Fruit fly (Drosophila melanogaster): Measurements from ENCODE around the gene GstD9.
A peak's percentile ranks its signal among the peaks of the same experiment; 100 is the strongest.

Gene GstD9

dm6 chr3R:12408160-12408559 lies 40.8 kb upstream of the GstD9 start, which contains the start of gene CG5196 (continued):
- TF ChIP-seq chm (GFP tag; IDR thresholded peaks at IDR 0.05) (peak; percentile 43; the same call in 1 of the 2 replicates), CoRest (tag; optimal IDR thresholded peaks at IDR 0.05) (peak; percentile 5), CG3065 (GFP tag; optimal IDR thresholded peaks at IDR 0.05) (no peak), Bgb (GFP tag; IDR thresholded peaks at IDR 0.05; ENCODE audit: partially characterized antibody) (peak; percentile 84), Doc3 (GFP tag; IDR thresholded peaks at IDR 0.05; ENCODE audit: partially characterized antibody) (peak; percentile 49; the same call in 2 of the 3 replicates), tin (GFP tag; optimal IDR thresholded peaks at IDR 0.05) (no peak), Lim3 (GFP tag; IDR thresholded peaks at IDR 0.05) (no peak), tll (GFP tag; optimal IDR thresholded peaks at IDR 0.05) (no peak), lola (GFP tag; optimal IDR thresholded peaks at IDR 0.05) (no peak), psq (GFP tag; optimal IDR thresholded peaks at IDR 0.05) (no peak), row (GFP tag; IDR thresholded peaks at IDR 0.05) (peak; percentile 74), CG7963 (GFP tag; IDR thresholded peaks at IDR 0.05; ENCODE audit: partially characterized antibody) (peak; percentile 55; the same call in 2 of the 3 replicates), CG10366 (GFP tag; IDR thresholded peaks at IDR 0.05) (no peak), kay (GFP tag; optimal IDR thresholded peaks at IDR 0.05) (no peak), Awh (GFP tag; IDR thresholded peaks at IDR 0.05) (no peak), seq (GFP tag; IDR thresholded peaks at IDR 0.05) (no peak), disco-r (GFP tag; optimal IDR thresholded peaks at IDR 0.05) (no peak), CG11398 (GFP tag; optimal IDR thresholded peaks at IDR 0.05) (no peak), CG14667 (GFP tag; IDR thresholded peaks at IDR 0.05) (no peak), bab2 (GFP tag; optimal IDR thresholded peaks at IDR 0.05) (no peak), Rfx (GFP tag; IDR thresholded peaks at IDR 0.05) (peak; percentile 26; the same call in 1 of the 2 replicates), Hr51 (GFP tag; optimal IDR thresholded peaks at IDR 0.05) (no peak), CG13287 (GFP tag; IDR thresholded peaks at IDR 0.05; ENCODE audit: partially characterized antibody) (peak; percentile 84), CG3281 (GFP tag; optimal IDR thresholded peaks at IDR 0.05) (no peak), hth (optimal IDR thresholded peaks at IDR 0.05) (no peak), CG2116 (GFP tag; optimal IDR thresholded peaks at IDR 0.05) (peak; percentile 73), CG2712 (tag; optimal IDR thresholded peaks at IDR 0.05) (peak; percentile 48), MESR4 (GFP tag; optimal IDR thresholded peaks at IDR 0.05) (peak; percentile 85), Stat92E (GFP tag; optimal IDR thresholded peaks at IDR 0.05) (peak in 1 of 3 experiments; percentile 44), Hmx (GFP tag; optimal IDR thresholded peaks at IDR 0.05) (no peak), CG15514 (GFP tag; optimal IDR thresholded peaks at IDR 0.05) (peak; percentile 99), Abd-B (GFP tag; optimal IDR thresholded peaks at IDR 0.05) (peak; percentile 43), Gug (GFP tag; IDR thresholded peaks at IDR 0.05) (no peak), CG14965 (GFP tag; optimal IDR thresholded peaks at IDR 0.05; ENCODE audit: borderline replicate concordance) (no peak), tap (tag; optimal IDR thresholded peaks at IDR 0.05) (no peak), sim (GFP tag; IDR thresholded peaks at IDR 0.05) (no peak), fd96Cb (tag; optimal IDR thresholded peaks at IDR 0.05) (no peak), CG10321 (GFP tag; IDR thresholded peaks at IDR 0.05) (no peak), CG17361 (GFP tag; IDR thresholded peaks at IDR 0.05) (no peak), slbo (GFP tag; IDR thresholded peaks at IDR 0.05) (no peak; the same call in 1 of the 2 replicates), CG11560 (tag; IDR thresholded peaks at IDR 0.05) (no peak), schlank (tag; optimal IDR thresholded peaks at IDR 0.05) (no peak), Ets97D (GFP tag; optimal IDR thresholded peaks at IDR 0.05) (peak; percentile 34), CG10147 (GFP tag; optimal IDR thresholded peaks at IDR 0.05) (peak; percentile 13), salm (tag; optimal IDR thresholded peaks at IDR 0.05) (no peak), CG14710 (tag; optimal IDR thresholded peaks at IDR 0.05) (peak; percentile 60), sens-2 (GFP tag; IDR thresholded peaks at IDR 0.05) (no peak), insv (GFP tag; optimal IDR thresholded peaks at IDR 0.05) (peak in 1 of 2 experiments; percentile 53), her (GFP tag; optimal IDR thresholded peaks at IDR 0.05) (peak; percentile 13), dmrt99B (tag; optimal IDR thresholded peaks at IDR 0.05) (no peak)
